Fruit fly (Drosophila melanogaster): Measurements from ENCODE around the gene CG5984.

Gene CG5984

dm6 chr3R:27293065-27293464, 45.3 kb upstream of the CG5984 start (continued):
- no peak for TF ChIP-seq Doc3 (GFP tag; IDR thresholded peaks at IDR 0.05; ENCODE audit: partially characterized antibody)
- no peak for TF ChIP-seq CG7928 (GFP tag; optimal IDR thresholded peaks at IDR 0.05)
- TF ChIP-seq exex (tag; optimal IDR thresholded peaks at IDR 0.05) = peak; percentile 70
- no peak for TF ChIP-seq maf-S (GFP tag; optimal IDR thresholded peaks at IDR 0.05)
- TF ChIP-seq CG13894 (tag; optimal IDR thresholded peaks at IDR 0.05) = peak; percentile 18
- TF ChIP-seq yki (optimal IDR thresholded peaks at IDR 0.05) = no peak
- no peak for TF ChIP-seq Ssrp (tag; optimal IDR thresholded peaks at IDR 0.05)
- peak; percentile 100 for TF ChIP-seq cwo (GFP tag; optimal IDR thresholded peaks at IDR 0.05)
- peak; percentile 6 for TF ChIP-seq mirr (GFP tag; optimal IDR thresholded peaks at IDR 0.05)
- no peak for TF ChIP-seq sisA (GFP tag; IDR thresholded peaks at IDR 0.05)
- no peak for TF ChIP-seq bowl (GFP tag; IDR thresholded peaks at IDR 0.05)
- TF ChIP-seq HLH4C (GFP tag; IDR thresholded peaks at IDR 0.05; ENCODE audit: partially characterized antibody) = no peak
- TF ChIP-seq inv (GFP tag; IDR thresholded peaks at IDR 0.05; ENCODE audit: partially characterized antibody) = no peak
- no peak for TF ChIP-seq CG4707 (GFP tag; optimal IDR thresholded peaks at IDR 0.05)
- no peak for TF ChIP-seq vfl (GFP tag; optimal IDR thresholded peaks at IDR 0.05)
- no peak for TF ChIP-seq Elba2 (GFP tag; optimal IDR thresholded peaks at IDR 0.05)
- no peak for TF ChIP-seq fd3F (GFP tag; optimal IDR thresholded peaks at IDR 0.05)
- TF ChIP-seq CG31388 (GFP tag; optimal IDR thresholded peaks at IDR 0.05) = no peak
- no peak for TF ChIP-seq CG17186 (GFP tag; optimal IDR thresholded peaks at IDR 0.05)
- no peak for TF ChIP-seq Oaz (GFP tag; IDR thresholded peaks at IDR 0.05)
- no peak for TF ChIP-seq CG9727 (GFP tag; optimal IDR thresholded peaks at IDR 0.05)
- TF ChIP-seq CG12769 (tag; optimal IDR thresholded peaks at IDR 0.05) = peak; percentile 83
- TF ChIP-seq CG10431 (GFP tag; optimal IDR thresholded peaks at IDR 0.05) = no peak
- TF ChIP-seq CG10565 (GFP tag; optimal IDR thresholded peaks at IDR 0.05) = no peak
- TF ChIP-seq da (GFP tag; optimal IDR thresholded peaks at IDR 0.05) = no peak
- TF ChIP-seq CG15011 (GFP tag; optimal IDR thresholded peaks at IDR 0.05) = no peak

dm6 chr3R:27292159-27292880, 44.5 kb upstream of the CG5984 start, which contains the start of gene CG3348:
Gene CG3348, minus strand, starts transcription at chr3R:27292209.
- TF ChIP-seq CG11560 (tag; IDR thresholded peaks at IDR 0.05) = peak; percentile 53; the same call in 1 of the 3 replicates
- TF ChIP-seq HLH3B (GFP tag; IDR thresholded peaks at IDR 0.05) = peak; percentile 61; the same call in 1 of the 2 replicates
- TF ChIP-seq PHDP (tag; optimal IDR thresholded peaks at IDR 0.05) = peak; percentile 80
- peak; percentile 69 for TF ChIP-seq NFAT (GFP tag; IDR thresholded peaks at IDR 0.05)
- peak; percentile 16 for TF ChIP-seq CG14965 (GFP tag; optimal IDR thresholded peaks at IDR 0.05; ENCODE audit: borderline replicate concordance)
- TF ChIP-seq Eip74EF (GFP tag; optimal IDR thresholded peaks at IDR 0.05) = peak in 1 of 2 experiments; percentile 1
- peak; percentile 79 for TF ChIP-seq CG13296 (GFP tag; optimal IDR thresholded peaks at IDR 0.05)
- peak; percentile 38 for TF ChIP-seq pum (GFP tag; optimal IDR thresholded peaks at IDR 0.05)
- TF ChIP-seq CG17186 (GFP tag; optimal IDR thresholded peaks at IDR 0.05) = no peak
- peak; percentile 94 for TF ChIP-seq CG32532 (GFP tag; IDR thresholded peaks at IDR 0.05)
- TF ChIP-seq CG43689 (GFP tag; IDR thresholded peaks at IDR 0.05) = no peak; the same call in 1 of the 2 replicates
- peak; percentile 65 for TF ChIP-seq CG10209 (GFP tag; optimal IDR thresholded peaks at IDR 0.05)
- TF ChIP-seq nau (GFP tag; optimal IDR thresholded peaks at IDR 0.05) = peak; percentile 35
- peak; percentile 71 for TF ChIP-seq CG18619 (GFP tag; optimal IDR thresholded peaks at IDR 0.05)
- no peak for TF ChIP-seq CG42726 (GFP tag; IDR thresholded peaks at IDR 0.05; ENCODE audit: partially characterized antibody)
- peak; percentile 2 for TF ChIP-seq CG17802 (tag; optimal IDR thresholded peaks at IDR 0.05)
- TF ChIP-seq esg (GFP tag; conservative IDR thresholded peaks at IDR 0.05) = peak; percentile 55
- TF ChIP-seq fd64A (GFP tag; optimal IDR thresholded peaks at IDR 0.05) = no peak
- peak; percentile 4 for TF ChIP-seq Antp (GFP tag; optimal IDR thresholded peaks at IDR 0.05)
- TF ChIP-seq CG30020 (tag; optimal IDR thresholded peaks at IDR 0.05) = no peak
- TF ChIP-seq crp (GFP tag; optimal IDR thresholded peaks at IDR 0.05) = no peak
- peak; percentile 37 for TF ChIP-seq CG30431 (GFP tag; optimal IDR thresholded peaks at IDR 0.05)
- peak; percentile 75 for TF ChIP-seq Aef1 (GFP tag; IDR thresholded peaks at IDR 0.05)
- TF ChIP-seq CG9215 (GFP tag; IDR thresholded peaks at IDR 0.05) = peak; percentile 77
